Worm (Caenorhabditis elegans): ENCODE measurements around the gene T26C5.3.
A peak's percentile ranks its signal among the peaks of the same experiment; 100 is the strongest.

The T26C5.3 gene

DNA sequence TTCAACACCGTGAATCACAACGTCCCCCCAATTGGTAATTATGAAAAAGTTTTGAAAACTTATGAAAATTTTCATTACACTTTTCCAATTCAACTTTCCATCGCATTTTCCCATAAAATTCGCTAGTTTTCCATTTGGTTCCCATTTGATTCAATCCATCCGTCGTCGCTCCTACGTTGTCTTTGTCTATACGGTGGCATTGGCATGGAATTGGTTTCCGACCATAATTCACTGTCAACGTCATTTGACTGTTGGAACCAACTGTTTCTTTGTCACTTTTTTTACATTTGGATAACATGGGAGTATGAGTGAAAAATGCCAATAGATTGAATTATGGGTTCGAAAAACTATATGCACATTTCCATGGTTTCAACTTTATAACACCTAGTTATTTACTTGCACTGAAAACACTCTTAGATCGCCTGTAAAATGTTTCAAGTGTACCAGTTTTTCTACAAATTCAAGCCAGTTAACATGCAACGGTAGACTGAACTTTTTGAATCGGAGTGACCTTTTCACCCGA is 21.7 kb downstream of the T26C5.3 start:
- TF ChIP-seq ets-7 (tag; optimal IDR thresholded peaks at IDR 0.05) (no peak), hmbx-1 (tag; optimal IDR thresholded peaks at IDR 0.05) (no peak), hnd-1 (tag; optimal IDR thresholded peaks at IDR 0.05) (no peak), ama-1 (optimal IDR thresholded peaks at IDR 0.05) (peak; percentile 80), B0310.2 (tag; optimal IDR thresholded peaks at IDR 0.05) (peak; percentile 51), ceh-13 (GFP tag; optimal IDR thresholded peaks at IDR 0.05) (no peak), hmg-4 (GFP tag; optimal IDR thresholded peaks at IDR 0.05) (peak; percentile 35), tra-4 (tag; optimal IDR thresholded peaks at IDR 0.05) (no peak), tbx-11 (GFP tag; IDR thresholded peaks at IDR 0.05) (no peak), aly-1 (tag; optimal IDR thresholded peaks at IDR 0.05) (no peak), flt-1 (GFP tag; IDR thresholded peaks at IDR 0.05) (no peak), F13C5.2 (tag; optimal IDR thresholded peaks at IDR 0.05) (no peak), sea-1 (GFP tag; conservative IDR thresholded peaks at IDR 0.05) (no peak), tbx-37 (GFP tag; conservative IDR thresholded peaks at IDR 0.05) (no peak), pes-1 (GFP tag; IDR thresholded peaks at IDR 0.05) (no peak; the same call in 1 of the 2 replicates), ceh-36 (tag; optimal IDR thresholded peaks at IDR 0.05) (no peak), scrt-1 (GFP tag; IDR thresholded peaks at IDR 0.05) (no peak)

DNA sequence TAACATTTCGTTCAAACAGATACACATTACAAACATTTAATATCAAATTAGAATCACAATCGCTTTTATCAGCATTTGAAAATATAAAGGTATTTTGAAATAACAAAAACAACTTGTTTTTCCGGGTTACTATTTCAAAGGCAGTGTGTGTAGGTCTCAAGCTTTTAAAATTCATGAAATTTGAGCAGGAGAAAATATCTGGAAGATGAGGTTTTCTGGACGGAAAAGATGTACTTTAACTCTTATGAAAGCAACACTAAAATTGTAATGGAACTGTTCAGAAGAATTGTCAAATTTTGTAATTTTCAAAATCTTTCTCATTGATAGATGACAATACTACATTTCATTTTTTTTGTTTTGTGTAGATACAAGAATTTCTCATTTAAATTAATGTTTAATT is 22.2 kb downstream of the T26C5.3 start:
- TF ChIP-seq flt-1 (GFP tag; IDR thresholded peaks at IDR 0.05) (no peak), tbx-11 (GFP tag; IDR thresholded peaks at IDR 0.05) (no peak), B0310.2 (tag; optimal IDR thresholded peaks at IDR 0.05) (no peak), F13C5.2 (tag; optimal IDR thresholded peaks at IDR 0.05) (no peak), ama-1 (optimal IDR thresholded peaks at IDR 0.05) (peak; percentile 1), tbx-37 (GFP tag; conservative IDR thresholded peaks at IDR 0.05) (no peak), pes-1 (GFP tag; IDR thresholded peaks at IDR 0.05) (no peak)

DNA sequence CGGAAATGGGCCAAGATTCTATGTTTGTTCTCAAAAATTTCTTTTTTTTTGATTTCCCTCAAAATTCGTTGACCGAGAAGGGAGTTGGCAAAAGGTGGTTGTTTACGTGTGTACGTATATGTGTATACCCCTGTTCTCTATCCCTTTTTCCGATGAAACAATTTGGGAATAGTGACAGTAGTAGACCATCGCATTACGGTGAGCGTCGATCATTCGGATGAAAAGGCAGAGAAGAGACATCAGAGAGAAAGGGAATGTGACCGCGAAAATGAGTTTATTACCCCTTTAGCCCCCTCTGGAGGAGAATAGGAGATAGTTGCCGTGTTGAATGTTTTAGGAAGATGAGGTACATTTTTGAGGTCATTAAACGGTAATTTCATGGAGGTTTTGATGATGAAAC is 23.6 kb downstream of the T26C5.3 start:
- TF ChIP-seq sea-1 (GFP tag; conservative IDR thresholded peaks at IDR 0.05) (no peak), hmg-4 (GFP tag; optimal IDR thresholded peaks at IDR 0.05) (peak; percentile 25)

DNA sequence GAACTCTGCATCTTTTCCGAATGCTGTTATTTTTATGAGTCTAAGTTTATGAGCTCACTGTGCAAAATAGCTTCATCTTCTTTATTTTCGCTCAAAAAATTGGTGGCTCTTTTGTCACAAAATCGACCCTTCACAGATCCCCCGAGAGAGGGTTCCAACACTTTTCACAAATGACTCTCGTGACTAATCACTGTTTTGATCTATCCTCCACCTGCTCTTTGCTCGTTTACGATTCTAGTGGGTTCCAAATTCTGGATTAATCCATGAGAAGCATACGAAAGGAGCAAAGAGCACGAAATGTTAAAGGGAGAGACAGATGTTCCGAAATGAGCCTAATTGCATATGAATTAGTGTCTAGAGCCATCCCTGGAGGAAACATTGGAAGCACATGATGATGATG is 25.0 kb downstream of the T26C5.3 start:
- TF ChIP-seq hmg-4 (GFP tag; optimal IDR thresholded peaks at IDR 0.05), result no peak
- no peak for TF ChIP-seq flt-1 (GFP tag; IDR thresholded peaks at IDR 0.05)
- no peak for TF ChIP-seq sea-1 (GFP tag; conservative IDR thresholded peaks at IDR 0.05)
- no peak for TF ChIP-seq hnd-1 (tag; optimal IDR thresholded peaks at IDR 0.05)
- TF ChIP-seq aly-1 (tag; optimal IDR thresholded peaks at IDR 0.05), result no peak
- TF ChIP-seq ama-1 (optimal IDR thresholded peaks at IDR 0.05), result no peak
- no peak for TF ChIP-seq tra-4 (tag; optimal IDR thresholded peaks at IDR 0.05)
- no peak for TF ChIP-seq tbx-11 (GFP tag; IDR thresholded peaks at IDR 0.05)
- TF ChIP-seq F13C5.2 (tag; optimal IDR thresholded peaks at IDR 0.05), result no peak
- no peak for TF ChIP-seq ceh-36 (tag; optimal IDR thresholded peaks at IDR 0.05)
- TF ChIP-seq scrt-1 (GFP tag; IDR thresholded peaks at IDR 0.05), result no peak
- no peak for TF ChIP-seq ceh-13 (GFP tag; optimal IDR thresholded peaks at IDR 0.05)
- TF ChIP-seq ets-7 (tag; optimal IDR thresholded peaks at IDR 0.05), result no peak
- TF ChIP-seq B0310.2 (tag; optimal IDR thresholded peaks at IDR 0.05), result no peak
- no peak for TF ChIP-seq pes-1 (GFP tag; IDR thresholded peaks at IDR 0.05)
- no peak for TF ChIP-seq tbx-37 (GFP tag; conservative IDR thresholded peaks at IDR 0.05)
- TF ChIP-seq hmbx-1 (tag; optimal IDR thresholded peaks at IDR 0.05), result no peak

DNA sequence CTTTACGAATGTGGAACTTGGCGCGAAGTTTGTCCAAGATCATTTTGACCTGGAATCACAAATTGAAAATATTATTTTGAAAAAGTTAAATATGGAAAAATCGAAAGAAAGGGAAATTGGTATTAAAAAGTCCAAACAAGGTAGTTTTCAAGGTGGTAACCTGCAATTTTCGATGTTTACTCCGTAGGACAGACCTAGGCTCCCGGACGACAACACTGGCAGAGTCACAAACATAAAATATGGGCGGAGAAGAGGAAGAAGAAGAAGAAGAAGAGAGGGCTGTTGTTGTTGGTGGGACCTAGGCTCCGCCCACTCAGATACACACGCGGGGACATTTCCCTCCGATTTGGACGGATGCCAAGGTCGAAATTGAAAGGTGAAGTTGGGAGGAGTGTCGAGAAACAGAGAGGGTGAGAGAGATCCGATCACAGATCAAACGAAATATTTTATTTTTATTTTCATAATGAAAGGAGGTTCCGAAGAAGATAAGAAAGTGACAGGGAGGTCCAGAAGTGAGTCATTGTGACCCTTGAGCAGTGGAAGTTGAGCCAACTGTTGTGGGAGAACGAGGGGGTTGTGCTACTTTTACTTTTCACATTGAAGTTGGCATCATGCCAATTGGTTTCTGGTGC is 25.7 kb downstream of the T26C5.3 start, which contains the start of gene aqp-2:
aqp-2 (minus strand) TSS at position 51 of the 632 bp plus-strand sequence.
- peak; percentile 48 for TF ChIP-seq hmg-4 (GFP tag; optimal IDR thresholded peaks at IDR 0.05)
- no peak for TF ChIP-seq sea-1 (GFP tag; conservative IDR thresholded peaks at IDR 0.05)

DNA sequence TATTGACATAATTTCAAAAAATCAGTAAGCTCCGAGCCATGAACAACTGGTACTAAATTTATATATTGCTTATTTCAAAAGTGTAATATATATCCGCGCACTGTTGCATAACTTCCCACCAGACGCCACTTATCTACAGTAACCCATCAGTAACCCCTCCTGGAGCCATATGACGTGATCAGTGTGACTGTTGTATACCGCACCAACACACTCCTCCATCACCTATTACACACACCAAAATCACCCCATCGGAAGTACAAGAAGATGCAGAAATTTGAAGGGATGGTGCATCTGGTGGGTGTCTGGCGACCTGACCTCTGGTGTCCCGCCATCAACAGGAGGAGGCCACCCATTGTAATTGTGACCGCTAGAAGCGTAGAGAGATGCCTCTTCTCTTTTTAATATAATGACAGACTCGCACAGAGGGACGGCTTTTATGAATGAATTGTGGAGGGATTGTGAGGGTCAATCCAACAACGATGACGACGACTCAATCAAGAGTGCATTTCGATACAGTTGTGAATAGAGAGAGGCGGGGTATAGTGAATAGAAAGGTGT is 26.5 kb downstream of the T26C5.3 start:
- TF ChIP-seq ama-1 (optimal IDR thresholded peaks at IDR 0.05) (no peak), flt-1 (GFP tag; IDR thresholded peaks at IDR 0.05) (no peak), sea-1 (GFP tag; conservative IDR thresholded peaks at IDR 0.05) (0 out of 2 replicates have a peak, but pooled peaks have one; percentile 20), aly-1 (tag; optimal IDR thresholded peaks at IDR 0.05) (no peak), tbx-11 (GFP tag; IDR thresholded peaks at IDR 0.05) (no peak), hmg-4 (GFP tag; optimal IDR thresholded peaks at IDR 0.05) (peak; percentile 85), ceh-13 (GFP tag; optimal IDR thresholded peaks at IDR 0.05) (no peak), ceh-36 (tag; optimal IDR thresholded peaks at IDR 0.05) (no peak), pes-1 (GFP tag; IDR thresholded peaks at IDR 0.05) (no peak), hmbx-1 (tag; optimal IDR thresholded peaks at IDR 0.05) (no peak), scrt-1 (GFP tag; IDR thresholded peaks at IDR 0.05) (no peak), ets-7 (tag; optimal IDR thresholded peaks at IDR 0.05) (peak; percentile 2), F13C5.2 (tag; optimal IDR thresholded peaks at IDR 0.05) (peak; percentile 38), tbx-37 (GFP tag; conservative IDR thresholded peaks at IDR 0.05) (no peak), tra-4 (tag; optimal IDR thresholded peaks at IDR 0.05) (no peak), hnd-1 (tag; optimal IDR thresholded peaks at IDR 0.05) (no peak), B0310.2 (tag; optimal IDR thresholded peaks at IDR 0.05) (peak; percentile 14)

DNA sequence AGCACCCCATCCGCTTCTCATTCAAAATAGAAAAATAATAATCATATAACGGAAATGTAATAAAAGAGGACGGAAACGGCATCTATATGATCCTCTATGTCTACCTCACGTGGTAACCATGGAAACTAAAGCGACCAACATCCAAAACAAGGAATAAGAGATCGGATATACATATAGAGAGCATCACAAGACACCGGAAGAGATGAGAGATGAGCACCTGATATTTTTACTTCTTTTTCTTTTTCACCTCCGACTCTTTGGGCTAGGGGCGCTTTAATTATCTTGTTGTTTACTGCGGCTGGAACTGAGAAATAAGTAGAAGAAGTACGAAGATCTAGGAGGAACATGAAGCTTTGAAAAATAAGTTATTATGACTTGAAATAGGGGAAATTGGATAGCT is 27.4 kb downstream of the T26C5.3 start:
- TF ChIP-seq B0310.2 (tag; optimal IDR thresholded peaks at IDR 0.05) (no peak), ceh-13 (GFP tag; optimal IDR thresholded peaks at IDR 0.05) (no peak), scrt-1 (GFP tag; IDR thresholded peaks at IDR 0.05) (no peak), aly-1 (tag; optimal IDR thresholded peaks at IDR 0.05) (no peak), flt-1 (GFP tag; IDR thresholded peaks at IDR 0.05) (no peak), hmbx-1 (tag; optimal IDR thresholded peaks at IDR 0.05) (no peak), ets-7 (tag; optimal IDR thresholded peaks at IDR 0.05) (no peak)

Data from whole organism, early embryonic.